Fruit fly (Drosophila melanogaster) whole organism, embryonic: ENCODE results near the gene Tm1.

Experiments
- BEAF-32 ChIP-seq: fragments of 200-800 bp; sonication (Bioruptor generic); optimal IDR thresholded peaks from 3 replicates; lab custom pipeline; 2017; ENCODE audit warnings: missing biosample characterization, missing genetic modification characterization, mild to moderate bottlenecking, moderate library complexity, missing genetic modification reagents
- CG11247 ChIP-seq: fragments of 200-800 bp; sonication (Bioruptor generic); IDR thresholded peaks from 2 replicates; pipeline ENCODE4 v1.3.6; 2022; ENCODE audit warnings: missing biosample characterization, missing genetic modification characterization
- CG13624 ChIP-seq: fragments of 200-800 bp; sonication (Bioruptor generic); optimal IDR thresholded peaks from 2 replicates; lab custom pipeline; 2016; ENCODE audit warnings: missing biosample characterization, missing genetic modification characterization
- CG15514 ChIP-seq: fragments of 200-800 bp; sonication (Bioruptor generic); optimal IDR thresholded peaks from 3 replicates; lab custom pipeline; 2017; ENCODE audit warnings: missing biosample characterization, missing genetic modification characterization, mild to moderate bottlenecking, moderate library complexity, missing genetic modification reagents
- CG1603 ChIP-seq: fragments of 200-800 bp; sonication (Bioruptor generic); optimal IDR thresholded peaks from 2 replicates; lab custom pipeline; 2019; ENCODE audit warnings: missing biosample characterization, mild to moderate bottlenecking, missing genetic modification characterization, moderate library complexity
- CG1647 ChIP-seq: fragments of 200-800 bp; sonication (Bioruptor generic); optimal IDR thresholded peaks from 3 replicates; lab custom pipeline; 2016; ENCODE audit warnings: missing biosample characterization, missing genetic modification characterization
- CG17359 ChIP-seq: fragments of 200-800 bp; sonication (Bioruptor generic); optimal IDR thresholded peaks from 3 replicates; lab custom pipeline; 2018; ENCODE audit warnings: missing biosample characterization, mild to moderate bottlenecking, missing genetic modification characterization, moderate library complexity
- CG18764 ChIP-seq: fragments of 200-800 bp; sonication (Bioruptor generic); optimal IDR thresholded peaks from 3 replicates; lab custom pipeline; 2016; ENCODE audit warnings: missing biosample characterization, missing genetic modification characterization
- CG2116 ChIP-seq: fragments of 200-800 bp; sonication (Bioruptor generic); optimal IDR thresholded peaks from 3 replicates; lab custom pipeline; 2018; ENCODE audit warnings: missing biosample characterization, mild to moderate bottlenecking, missing genetic modification characterization
- CG2199 ChIP-seq: fragments of 200-800 bp; sonication (Bioruptor generic); IDR thresholded peaks from 3 replicates; pipeline ENCODE4 v1.3.6; 2022; ENCODE audit warnings: missing biosample characterization, missing genetic modification characterization
- CG2712 ChIP-seq: fragments of 200-800 bp; optimal IDR thresholded peaks from 3 replicates; lab custom pipeline; 2019; ENCODE audit warnings: missing biosample characterization, mild to moderate bottlenecking, missing genetic modification characterization, moderate library complexity
- CG31441 ChIP-seq: fragments of 200-800 bp; sonication (Bioruptor generic); IDR thresholded peaks from 2 replicates; pipeline ENCODE4 v1.3.6; 2022; ENCODE audit warnings: missing biosample characterization, missing genetic modification characterization
- CG3407 ChIP-seq: fragments of 200-800 bp; sonication (Bioruptor generic); optimal IDR thresholded peaks from 2 replicates; lab custom pipeline; 2018; ENCODE audit warnings: missing biosample characterization, mild to moderate bottlenecking, missing genetic modification characterization
- CG7963 ChIP-seq: fragments of 200-800 bp; sonication (Bioruptor generic); IDR thresholded peaks from 3 replicates; pipeline ENCODE4 v1.3.6; 2022; ENCODE audit warnings: missing biosample characterization, missing genetic modification characterization; ENCODE audit not compliant: partially characterized antibody
- CG7987 ChIP-seq: fragments of 200-800 bp; sonication (Bioruptor generic); optimal IDR thresholded peaks from 2 replicates; lab custom pipeline; 2018; ENCODE audit warnings: missing biosample characterization, mild to moderate bottlenecking, missing genetic modification characterization, moderate library complexity
- CG8290 ChIP-seq, 3 experiments: fragments of 200-800 bp; sonication (Bioruptor generic); optimal IDR thresholded peaks; 2 replicates each; lab custom pipeline; 2016 to 2019; ENCODE audit warnings: missing biosample characterization in 3 of 3, missing genetic modification characterization in 3 of 3, mild to moderate bottlenecking in 2 of 3, moderate library complexity in 1 of 3
- Dip2 ChIP-seq: fragments of 200-800 bp; sonication (Bioruptor generic); IDR thresholded peaks from 2 replicates; pipeline ENCODE4 v1.3.6; 2022; ENCODE audit warnings: missing biosample characterization, missing genetic modification characterization
- Dref ChIP-seq: fragments of 200-800 bp; sonication (Bioruptor generic); IDR thresholded peaks from 2 replicates; pipeline ENCODE4 v1.3.6; 2022; ENCODE audit warnings: missing biosample characterization, missing genetic modification characterization
- HHEX ChIP-seq: fragments of 200-800 bp; sonication (Bioruptor generic); optimal IDR thresholded peaks from 3 replicates; lab custom pipeline; 2017; ENCODE audit warnings: missing biosample characterization, mild to moderate bottlenecking, missing genetic modification characterization, missing genetic modification reagents
- HmgZ ChIP-seq: fragments of 200-800 bp; sonication (Bioruptor generic); optimal IDR thresholded peaks from 2 replicates; lab custom pipeline; 2018; ENCODE audit warnings: missing biosample characterization, mild to moderate bottlenecking, missing genetic modification characterization
- Hr39 ChIP-seq: fragments of >200 bp; optimal IDR thresholded peaks from 2 replicates; lab custom pipeline; 2017
- Kr ChIP-seq: fragments of 200-800 bp; sonication (Bioruptor generic); optimal IDR thresholded peaks from 2 replicates; lab custom pipeline; 2017; ENCODE audit warnings: missing biosample characterization, mild to moderate bottlenecking, missing genetic modification characterization
- Nf-YA ChIP-seq: fragments of 200-800 bp; sonication (Bioruptor generic); IDR thresholded peaks from 2 replicates; pipeline ENCODE4 v1.3.6; 2022; ENCODE audit warnings: missing biosample characterization, missing genetic modification characterization
- Rfx ChIP-seq: fragments of 200-800 bp; sonication (Bioruptor generic); IDR thresholded peaks from 2 replicates; pipeline ENCODE4 v1.3.6; 2022; ENCODE audit warnings: missing biosample characterization, missing genetic modification characterization
- Side ChIP-seq: fragments of 200-800 bp; sonication (Bioruptor generic); optimal IDR thresholded peaks from 2 replicates; lab custom pipeline; 2016; ENCODE audit warnings: missing biosample characterization, missing genetic modification characterization
- al ChIP-seq: fragments of 200-800 bp; sonication (Bioruptor generic); IDR thresholded peaks from 2 replicates; pipeline ENCODE4 v1.3.6; 2022; ENCODE audit warnings: missing biosample characterization, missing genetic modification characterization
- ap ChIP-seq: fragments of 200-800 bp; sonication (Bioruptor generic); IDR thresholded peaks from 2 replicates; pipeline ENCODE4 v1.3.6; 2022; ENCODE audit warnings: missing biosample characterization, missing genetic modification characterization
- ara ChIP-seq: fragments of 200-800 bp; sonication (Bioruptor generic); IDR thresholded peaks from 2 replicates; pipeline ENCODE4 v1.3.6; 2022; ENCODE audit warnings: missing biosample characterization, missing genetic modification characterization
- ato ChIP-seq: fragments of 200-800 bp; sonication (Bioruptor generic); IDR thresholded peaks from 2 replicates; pipeline ENCODE4 v1.3.6; 2022; ENCODE audit warnings: missing biosample characterization, missing genetic modification characterization; ENCODE audit not compliant: partially characterized antibody
- cas ChIP-seq: fragments of 200-800 bp; sonication (Bioruptor generic); IDR thresholded peaks from 2 replicates; pipeline ENCODE4 v1.3.6; 2022; ENCODE audit warnings: missing biosample characterization, missing genetic modification characterization
- ci ChIP-seq: fragments of 200-800 bp; sonication (Bioruptor generic); IDR thresholded peaks from 3 replicates; pipeline ENCODE4 v1.3.6; 2022; ENCODE audit warnings: missing biosample characterization, missing genetic modification characterization
- fru ChIP-seq: fragments of >200 bp; optimal IDR thresholded peaks from 2 replicates; lab custom pipeline; 2017
- inv ChIP-seq: fragments of 200-800 bp; sonication (Bioruptor generic); IDR thresholded peaks from 2 replicates; pipeline ENCODE4 v1.3.6; 2022; ENCODE audit warnings: missing biosample characterization, missing genetic modification characterization; ENCODE audit not compliant: partially characterized antibody
- ken ChIP-seq: fragments of 200-800 bp; sonication (Bioruptor generic); IDR thresholded peaks from 3 replicates; pipeline ENCODE4 v1.3.6; 2022; ENCODE audit warnings: missing biosample characterization, missing genetic modification characterization
- knrl ChIP-seq: fragments of 200-800 bp; sonication (Bioruptor generic); IDR thresholded peaks from 3 replicates; pipeline ENCODE4 v1.3.6; 2022; ENCODE audit warnings: missing biosample characterization, missing genetic modification characterization; ENCODE audit not compliant: partially characterized antibody
- lilli ChIP-seq: fragments of 200-800 bp; sonication (Bioruptor generic); optimal IDR thresholded peaks from 3 replicates; lab custom pipeline; 2016; ENCODE audit warnings: missing biosample characterization, missing genetic modification characterization
- onecut ChIP-seq: fragments of 200-800 bp; sonication (Bioruptor generic); IDR thresholded peaks from 2 replicates; pipeline ENCODE4 v1.3.6; 2022; ENCODE audit warnings: missing biosample characterization, missing genetic modification characterization
- org-1 ChIP-seq: fragments of 200-800 bp; sonication (Bioruptor generic); optimal IDR thresholded peaks from 2 replicates; lab custom pipeline; 2017; ENCODE audit warnings: missing biosample characterization, missing genetic modification characterization
- phol ChIP-seq: fragments of 200-800 bp; sonication (Bioruptor generic); optimal IDR thresholded peaks from 3 replicates; lab custom pipeline; 2018; ENCODE audit warnings: missing biosample characterization, mild to moderate bottlenecking, missing genetic modification characterization, moderate library complexity
- pita ChIP-seq: fragments of 200-800 bp; sonication (Bioruptor generic); optimal IDR thresholded peaks from 2 replicates; lab custom pipeline; 2017; ENCODE audit warnings: missing biosample characterization, mild to moderate bottlenecking, missing genetic modification characterization
- pzg ChIP-seq: fragments of 200-800 bp; sonication (Bioruptor generic); optimal IDR thresholded peaks from 3 replicates; lab custom pipeline; 2018; ENCODE audit warnings: missing biosample characterization, mild to moderate bottlenecking, missing genetic modification characterization, moderate library complexity
- sens ChIP-seq: fragments of 200-800 bp; sonication (Bioruptor generic); peaks from one replicate; lab custom pipeline; 2016; ENCODE audit warnings: missing biosample characterization, missing genetic modification characterization
- slou ChIP-seq: fragments of 200-800 bp; sonication (Bioruptor generic); optimal IDR thresholded peaks from 3 replicates; lab custom pipeline; 2016; ENCODE audit warnings: missing biosample characterization, missing genetic modification characterization
- sr ChIP-seq: fragments of 200-800 bp; sonication (Bioruptor generic); IDR thresholded peaks from 3 replicates; pipeline ENCODE4 v1.3.6; 2022; ENCODE audit warnings: missing biosample characterization, missing genetic modification characterization
- ssp ChIP-seq: fragments of 200-800 bp; sonication (Bioruptor generic); IDR thresholded peaks from 2 replicates; pipeline ENCODE4 v1.3.6; 2022; ENCODE audit warnings: missing biosample characterization, missing genetic modification characterization
- stwl ChIP-seq: fragments of 200-800 bp; sonication (Bioruptor generic); optimal IDR thresholded peaks from 3 replicates; lab custom pipeline; 2018; ENCODE audit warnings: missing biosample characterization, mild to moderate bottlenecking, missing genetic modification characterization, moderate library complexity
- tap ChIP-seq: fragments of 200-800 bp; optimal IDR thresholded peaks from 3 replicates; lab custom pipeline; 2019; ENCODE audit warnings: missing biosample characterization, mild to moderate bottlenecking, missing genetic modification characterization, moderate library complexity
- trem ChIP-seq: fragments of 200-800 bp; optimal IDR thresholded peaks from 3 replicates; lab custom pipeline; 2019; ENCODE audit warnings: missing biosample characterization, mild to moderate bottlenecking, missing genetic modification characterization, moderate library complexity
- unc-4 ChIP-seq: fragments of 200-800 bp; sonication (Bioruptor generic); IDR thresholded peaks from 2 replicates; pipeline ENCODE4 v1.3.6; 2022; ENCODE audit warnings: missing biosample characterization, missing genetic modification characterization; ENCODE audit not compliant: partially characterized antibody
- vnd ChIP-seq: fragments of 200-800 bp; sonication (Bioruptor generic); IDR thresholded peaks from 3 replicates; pipeline ENCODE4 v1.3.6; 2022; ENCODE audit warnings: missing biosample characterization, missing genetic modification characterization; ENCODE audit not compliant: partially characterized antibody
- zen ChIP-seq: fragments of 200-800 bp; sonication (Bioruptor generic); optimal IDR thresholded peaks from 3 replicates; lab custom pipeline; 2018; ENCODE audit warnings: missing biosample characterization, mild to moderate bottlenecking, missing genetic modification characterization, moderate library complexity

The Tm1 gene

dm6 chr3R:15346018-15346383, 68.0 kb downstream of the Tm1 start, which contains the start of the genes Surf4 and CG31301 (continued):
- TF ChIP-seq sens (GFP tag; lab: Kevin White, UChicago) (peak; percentile 23), CG1603 (peak; percentile 66), phol (tag; lab: Kevin White, UChicago) (peak; percentile 16), CG13624 (GFP tag; lab: Kevin White, UChicago) (peak; percentile 13), ato (peak; percentile 85), CG8290 (GFP tag; optimal IDR thresholded peaks at IDR 0.05; lab: Kevin White, UChicago) (no peak), CG8290 (tag; optimal IDR thresholded peaks at IDR 0.05; lab: Kevin White, UChicago) (peak in 1 of 2 experiments; percentile 56), slou (GFP tag; lab: Kevin White, UChicago) (no peak), Dref (GFP tag; lab: Robert Waterston, UW) (peak; percentile 91), Side (GFP tag; lab: Kevin White, UChicago) (no peak), CG3407 (GFP tag; lab: Kevin White, UChicago) (no peak), Rfx (GFP tag; lab: Robert Waterston, UW) (0 out of 2 replicates have a peak, but pooled peaks have one; percentile 10), pita (GFP tag; lab: Kevin White, UChicago) (no peak), ken (no peak), Nf-YA (GFP tag; lab: Robert Waterston, UW) (no peak), CG2199 (GFP tag; lab: Robert Waterston, UW) (0 out of 3 replicates have a peak, but pooled peaks have one; percentile 19), Kr (GFP tag; lab: Kevin White, UChicago) (no peak), tap (no peak), CG1647 (GFP tag; lab: Kevin White, UChicago) (no peak), BEAF-32 (peak; percentile 67), CG11247 (GFP tag; lab: Robert Waterston, UW) (no peak), cas (GFP tag; lab: Robert Waterston, UW) (no peak), zen (tag; lab: Kevin White, UChicago) (no peak), CG31441 (GFP tag; lab: Robert Waterston, UW) (no peak), pzg (GFP tag; lab: Kevin White, UChicago) (peak; percentile 65), HmgZ (tag; lab: Kevin White, UChicago) (peak; percentile 2), onecut (GFP tag; lab: Robert Waterston, UW) (0 out of 2 replicates have a peak, but pooled peaks have one; percentile 10), ssp (no peak), CG2116 (GFP tag; lab: Kevin White, UChicago) (peak; percentile 91), vnd (GFP tag; lab: Robert Waterston, UW) (peak; percentile 57; the same call in 2 of the 3 replicates), trem (tag; lab: Kevin White, UChicago) (peak; percentile 29), al (GFP tag; lab: Robert Waterston, UW) (no peak), ara (GFP tag; lab: Robert Waterston, UW) (no peak), ci (no peak), org-1 (GFP tag; lab: Kevin White, UChicago) (no peak), inv (GFP tag; lab: Robert Waterston, UW) (peak; percentile 49), CG15514 (peak; percentile 27), CG7963 (GFP tag; lab: Robert Waterston, UW) (peak; percentile 76), CG2712 (peak; percentile 9), CG7987 (peak; percentile 26), CG17359 (tag; lab: Kevin White, UChicago) (peak; percentile 6), stwl (peak; percentile 62), sr (GFP tag; lab: Robert Waterston, UW) (no peak), fru (lab: Kevin White, UChicago) (no peak), HHEX (no peak), knrl (GFP tag; lab: Robert Waterston, UW) (peak; percentile 51; the same call in 2 of the 3 replicates), Dip2 (GFP tag; lab: Robert Waterston, UW) (no peak), lilli (GFP tag; lab: Kevin White, UChicago) (peak; percentile 5), ap (GFP tag; lab: Robert Waterston, UW) (no peak), unc-4 (GFP tag; lab: Robert Waterston, UW) (peak; percentile 59), CG18764 (GFP tag; lab: Kevin White, UChicago) (no peak), Hr39 (lab: Kevin White, UChicago) (no peak)
